Worm (Caenorhabditis elegans) whole organism, L2 larva: ENCODE data around the gene frm-10.

Experiments
- C34F6.9 ChIP-seq: fragments of 150-350 bp; optimal IDR thresholded peaks from 2 replicates; lab custom pipeline; 2014; ENCODE audit warnings: missing biosample characterization, missing genetic modification characterization
- F13H6.1 ChIP-seq: sonication (generic microtip); optimal IDR thresholded peaks from 2 replicates; lab custom pipeline; 2016; ENCODE audit warnings: missing genetic modification characterization, missing compliant biosample characterization
- R02D3.7 ChIP-seq: fragments of 150-350 bp; optimal IDR thresholded peaks from 2 replicates; lab custom pipeline; 2014; ENCODE audit warnings: missing biosample characterization, missing genetic modification characterization
- ZK546.5 ChIP-seq: sonication (generic microtip); optimal IDR thresholded peaks from 2 replicates; lab custom pipeline; 2017; ENCODE audit warnings: missing biosample characterization, missing genetic modification characterization
- elt-3 ChIP-seq: sonication (generic microtip); optimal IDR thresholded peaks from 2 replicates; lab custom pipeline; 2017; ENCODE audit warnings: missing biosample characterization, missing genetic modification characterization
- lin-11 ChIP-seq: fragments of 150-350 bp; sonication (generic microtip); optimal IDR thresholded peaks from 2 replicates; lab custom pipeline; 2014; ENCODE audit warnings: missing biosample characterization, missing genetic modification characterization, inconsistent platforms, mixed read lengths
- lin-13 ChIP-seq: fragments of 150-350 bp; optimal IDR thresholded peaks from 2 replicates; lab custom pipeline; 2014; ENCODE audit warnings: missing biosample characterization, missing genetic modification reagents, missing genetic modification characterization
- mbf-1 ChIP-seq: sonication (generic microtip); optimal IDR thresholded peaks from 2 replicates; lab custom pipeline; 2017; ENCODE audit warnings: missing biosample characterization, missing genetic modification characterization
- mdl-1 ChIP-seq, 2 experiments: fragments of 150-350 bp in 1 of 2; sonication (generic microtip) in 1 of 2; optimal IDR thresholded peaks; 2 replicates each; lab custom pipeline; 2017; ENCODE audit warnings: missing biosample characterization in 2 of 2, missing genetic modification characterization in 2 of 2
- peb-1 ChIP-seq: fragments of 150-350 bp; optimal IDR thresholded peaks from 2 replicates; lab custom pipeline; 2014; ENCODE audit warnings: missing biosample characterization, missing genetic modification characterization
- sem-4 ChIP-seq: fragments of 150-350 bp; optimal IDR thresholded peaks from 2 replicates; lab custom pipeline; 2014; ENCODE audit warnings: missing biosample characterization, missing genetic modification reagents, missing genetic modification characterization
- skn-1 ChIP-seq: sonication (generic microtip); optimal IDR thresholded peaks from 2 replicates; lab custom pipeline; 2017; ENCODE audit warnings: missing biosample characterization, missing genetic modification characterization
- sma-3 ChIP-seq: sonication (generic microtip); optimal IDR thresholded peaks from 2 replicates; lab custom pipeline; 2016; ENCODE audit warnings: missing genetic modification reagents, missing genetic modification characterization, missing compliant biosample characterization
- unc-55 ChIP-seq: fragments of 150-350 bp; sonication (generic microtip); optimal IDR thresholded peaks from 3 replicates; lab custom pipeline; 2014; ENCODE audit warnings: missing biosample characterization, missing genetic modification reagents, missing genetic modification characterization
- unc-62 ChIP-seq: fragments of 150-350 bp; optimal IDR thresholded peaks from 2 replicates; lab custom pipeline; 2014; ENCODE audit warnings: missing biosample characterization, missing genetic modification reagents, missing genetic modification characterization
- ztf-1 ChIP-seq: fragments of 200-800 bp; sonication (Bioruptor generic); conservative IDR thresholded peaks from 2 replicates; pipeline ENCODE4 v1.3.6; 2022; ENCODE audit warnings: missing genetic modification characterization, missing compliant biosample characterization
- ztf-4 ChIP-seq: fragments of 150-350 bp; optimal IDR thresholded peaks from 2 replicates; lab custom pipeline; 2014; ENCODE audit warnings: missing biosample characterization, missing genetic modification characterization

The frm-10 gene

ce11 chrV:13515115-13515514 lies 52.1 kb downstream of the frm-10 start, which contains the start of gene semi-1:
Gene semi-1, minus strand, starts transcription at chrV:13515215.
- no peak for TF ChIP-seq sma-3 (GFP tag; lab: Kevin White, UChicago)
- no peak for TF ChIP-seq peb-1 (tag; lab: Kevin White, UChicago)
- no peak for TF ChIP-seq unc-55
- TF ChIP-seq C34F6.9 (tag; lab: Kevin White, UChicago): no peak
- TF ChIP-seq mdl-1 (tag; optimal IDR thresholded peaks at IDR 0.05; lab: Kevin White, UChicago): no peak
- no peak for TF ChIP-seq skn-1 (tag; lab: Kevin White, UChicago)
- TF ChIP-seq ztf-1 (GFP tag; lab: Robert Waterston, UW): no peak
- no peak for TF ChIP-seq ZK546.5
- TF ChIP-seq R02D3.7: no peak
- no peak for TF ChIP-seq lin-11
- no peak for TF ChIP-seq F13H6.1 (tag; lab: Kevin White, UChicago)
- no peak for TF ChIP-seq mbf-1 (tag; lab: Kevin White, UChicago)
- no peak for TF ChIP-seq lin-13 (GFP tag; lab: Kevin White, UChicago)
- TF ChIP-seq elt-3 (tag; lab: Kevin White, UChicago): no peak
- no peak for TF ChIP-seq ztf-4 (tag; lab: Kevin White, UChicago)
- TF ChIP-seq sem-4 (tag; lab: Kevin White, UChicago): no peak
- no peak for TF ChIP-seq unc-62 (GFP tag; lab: Kevin White, UChicago)
